Fruit fly (Drosophila melanogaster): ENCODE measurements around the gene Krn.

Krn gene

DNA sequence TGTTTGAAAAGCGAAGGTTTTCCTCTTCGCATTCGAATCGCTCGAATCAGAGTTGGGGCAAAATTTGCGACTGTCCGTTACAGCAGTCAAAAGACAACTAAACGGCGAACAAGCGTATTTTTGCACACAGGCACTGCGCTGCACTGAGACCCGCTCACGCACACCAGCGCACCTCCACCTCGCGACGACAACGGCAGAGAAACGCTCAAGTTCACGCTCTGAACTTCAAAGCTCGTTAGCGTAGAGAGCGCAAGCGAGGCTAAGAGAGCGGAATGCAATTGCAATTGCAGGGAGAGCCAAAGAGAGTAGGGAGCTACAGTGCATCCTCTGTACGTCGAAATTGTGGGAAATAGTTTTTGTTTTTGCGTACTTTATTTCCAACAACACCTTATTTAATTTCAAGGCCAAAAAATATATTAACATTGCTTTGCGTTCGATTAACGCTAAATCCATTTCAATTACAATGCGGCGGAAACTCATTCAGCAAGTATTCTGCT, 34.8 kb downstream of the Krn start, which contains the start of gene Eip74EF (continued):
- TF ChIP-seq CG8290 (GFP tag; optimal IDR thresholded peaks at IDR 0.05), result no peak
- TF ChIP-seq CG8290 (tag; optimal IDR thresholded peaks at IDR 0.05), result no peak
- TF ChIP-seq corto (GFP tag; optimal IDR thresholded peaks at IDR 0.05), result peak; percentile 24
- TF ChIP-seq Doc2 (GFP tag; IDR thresholded peaks at IDR 0.05), result no peak
- TF ChIP-seq cg (GFP tag; optimal IDR thresholded peaks at IDR 0.05), result peak; percentile 73
- TF ChIP-seq ftz-f1 (GFP tag; optimal IDR thresholded peaks at IDR 0.05), result peak; percentile 78
- TF ChIP-seq br (optimal IDR thresholded peaks at IDR 0.05), result no peak
- no peak for TF ChIP-seq CG2120 (GFP tag; optimal IDR thresholded peaks at IDR 0.05)
- peak; percentile 18 for TF ChIP-seq Blimp-1 (GFP tag; optimal IDR thresholded peaks at IDR 0.05)
- no peak for TF ChIP-seq CTCF (GFP tag; optimal IDR thresholded peaks at IDR 0.05)
- TF ChIP-seq CG6254 (GFP tag; optimal IDR thresholded peaks at IDR 0.05), result no peak
- no peak for TF ChIP-seq nau (GFP tag; optimal IDR thresholded peaks at IDR 0.05)
- TF ChIP-seq CG2199 (GFP tag; IDR thresholded peaks at IDR 0.05), result no peak
- no peak for TF ChIP-seq CG17912 (GFP tag; optimal IDR thresholded peaks at IDR 0.05)
- TF ChIP-seq CG31365 (tag; optimal IDR thresholded peaks at IDR 0.05), result no peak
- no peak for TF ChIP-seq Kr (GFP tag; optimal IDR thresholded peaks at IDR 0.05)
- no peak for TF ChIP-seq pan (optimal IDR thresholded peaks at IDR 0.05)
- peak in 1 of 2 experiments; percentile 14 for TF ChIP-seq pan (GFP tag; optimal IDR thresholded peaks at IDR 0.05 in 1 of 2, IDR thresholded peaks at IDR 0.05 in 1 of 2)
- TF ChIP-seq CG12219 (GFP tag; optimal IDR thresholded peaks at IDR 0.05), result no peak
- TF ChIP-seq bsh (GFP tag; optimal IDR thresholded peaks at IDR 0.05), result peak; percentile 42 to 62
- TF ChIP-seq CG1832 (GFP tag; optimal IDR thresholded peaks at IDR 0.05), result no peak
- TF ChIP-seq lola (GFP tag; optimal IDR thresholded peaks at IDR 0.05), result no peak
- TF ChIP-seq CG14965 (GFP tag; optimal IDR thresholded peaks at IDR 0.05; ENCODE audit: borderline replicate concordance), result no peak
- no peak for TF ChIP-seq CG11560 (tag; IDR thresholded peaks at IDR 0.05)
- TF ChIP-seq grau (tag; optimal IDR thresholded peaks at IDR 0.05), result peak; percentile 80
- TF ChIP-seq z (GFP tag; IDR thresholded peaks at IDR 0.05), result peak; percentile 90
- TF ChIP-seq gsb-n (tag; optimal IDR thresholded peaks at IDR 0.05), result no peak
- TF ChIP-seq al (GFP tag; IDR thresholded peaks at IDR 0.05), result no peak
- TF ChIP-seq CG12391 (tag; optimal IDR thresholded peaks at IDR 0.05), result no peak
- no peak for TF ChIP-seq CG2116 (GFP tag; optimal IDR thresholded peaks at IDR 0.05)
- TF ChIP-seq yki (optimal IDR thresholded peaks at IDR 0.05), result peak; percentile 13
- no peak for TF ChIP-seq zf30C (GFP tag; optimal IDR thresholded peaks at IDR 0.05)
- no peak for TF ChIP-seq caup (GFP tag; optimal IDR thresholded peaks at IDR 0.05; ENCODE audit: severe bottlenecking)
- no peak for TF ChIP-seq CG30020 (tag; optimal IDR thresholded peaks at IDR 0.05)
- TF ChIP-seq ro (GFP tag; IDR thresholded peaks at IDR 0.05), result no peak
- no peak for TF ChIP-seq CG6854 (GFP tag; optimal IDR thresholded peaks at IDR 0.05)
- TF ChIP-seq tin (GFP tag; optimal IDR thresholded peaks at IDR 0.05), result no peak
- TF ChIP-seq seq (GFP tag; IDR thresholded peaks at IDR 0.05), result no peak
- no peak for TF ChIP-seq ase (GFP tag; IDR thresholded peaks at IDR 0.05)
- 0 out of 3 replicates have a peak, but pooled peaks have one; percentile 25 for TF ChIP-seq CG11695 (GFP tag; IDR thresholded peaks at IDR 0.05)
- TF ChIP-seq MTF-1 (GFP tag; optimal IDR thresholded peaks at IDR 0.05; ENCODE audit: borderline replicate concordance), result no peak
- TF ChIP-seq zen2 (GFP tag; IDR thresholded peaks at IDR 0.05; ENCODE audit: partially characterized antibody), result peak; percentile 66; the same call in 1 of the 3 replicates
- TF ChIP-seq az2 (GFP tag; optimal IDR thresholded peaks at IDR 0.05), result peak; percentile 18
- 0 out of 2 replicates have a peak, but pooled peaks have one; percentile 26 for TF ChIP-seq CG4360 (GFP tag; IDR thresholded peaks at IDR 0.05)
- no peak for TF ChIP-seq dysf (GFP tag; IDR thresholded peaks at IDR 0.05)
- TF ChIP-seq Dll (GFP tag; IDR thresholded peaks at IDR 0.05; ENCODE audit: partially characterized antibody), result 0 out of 4 replicates have a peak, but pooled peaks have one; percentile 19
- no peak for TF ChIP-seq CG12659 (GFP tag; optimal IDR thresholded peaks at IDR 0.05)
- no peak; the same call in 1 of the 2 replicates for TF ChIP-seq chm (GFP tag; IDR thresholded peaks at IDR 0.05)
- no peak for TF ChIP-seq CG18011 (GFP tag; optimal IDR thresholded peaks at IDR 0.05)
- TF ChIP-seq ind (GFP tag; optimal IDR thresholded peaks at IDR 0.05), result peak; percentile 1
- TF ChIP-seq CG4424 (GFP tag; optimal IDR thresholded peaks at IDR 0.05), result peak; percentile 5
- peak; percentile 52 for TF ChIP-seq vvl (GFP tag; IDR thresholded peaks at IDR 0.05)

Measured in whole organism, embryonic.